Comparison of ENCODE assay signal across 1 fruit fly cellular context in the genomic region with DNA sequence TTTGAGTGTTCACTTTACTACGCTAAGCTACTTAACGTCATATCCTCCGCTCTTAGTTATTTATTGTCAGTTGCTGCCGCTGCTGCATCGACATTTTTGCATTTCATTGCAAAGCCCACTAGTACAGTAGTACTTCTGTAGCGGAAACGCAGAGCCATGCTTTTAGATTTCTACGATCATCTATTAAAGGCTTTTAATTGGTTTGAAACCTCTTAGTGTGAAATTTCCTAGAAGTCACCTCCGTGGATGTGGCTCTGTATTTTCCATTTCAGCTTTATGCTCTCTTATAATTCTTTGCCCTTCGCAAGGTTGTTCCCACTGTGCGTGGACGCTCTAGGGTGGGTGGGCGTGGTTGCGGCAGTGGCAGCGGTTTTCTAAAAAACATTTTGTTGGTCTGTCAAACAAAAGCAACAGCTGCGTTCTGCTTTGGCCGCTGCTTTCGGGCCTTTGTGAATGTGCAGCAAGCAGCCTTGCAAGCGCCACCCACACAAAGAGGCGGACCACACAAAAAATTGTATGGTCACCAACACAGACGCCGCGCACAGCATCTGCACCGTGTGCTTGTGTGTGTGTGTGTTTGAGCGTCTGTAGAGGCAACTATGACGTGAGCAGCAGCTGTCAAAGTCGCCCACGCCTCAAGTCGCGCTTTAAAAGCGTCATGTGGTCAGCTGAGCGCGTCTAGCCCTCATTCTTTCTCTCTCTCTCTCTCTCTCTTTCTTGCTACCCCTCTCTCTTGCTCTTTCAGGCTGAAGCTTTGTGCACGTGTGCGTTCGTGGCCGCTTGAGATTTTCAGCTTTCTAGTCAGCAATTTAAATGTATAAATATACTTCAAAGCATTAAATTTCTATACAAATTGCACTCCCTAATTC.
TF ChIP-seq lines count a peak whose summit lies in the region.

No protein-coding gene starts in this region.

TF ChIP-seq in whole organism, embryonic, 481 proteins besides CTCF, POLR2A, EP300 and RAD21 (continued from another document):
- TF ChIP-seq Sox102F (GFP tag; optimal IDR thresholded peaks at IDR 0.05; lab: Kevin White, UChicago): peak; percentile 29
- TF ChIP-seq HmgD (GFP tag; optimal IDR thresholded peaks at IDR 0.05; lab: Kevin White, UChicago): no peak
- TF ChIP-seq Oli (tag; optimal IDR thresholded peaks at IDR 0.05; lab: Kevin White, UChicago): peak; percentile 9
- no peak for TF ChIP-seq CG3838 (GFP tag; optimal IDR thresholded peaks at IDR 0.05; lab: Kevin White, UChicago)
- TF ChIP-seq Rx (GFP tag; IDR thresholded peaks at IDR 0.05; lab: Robert Waterston, UW): no peak
- peak; percentile 39; the same call in 1 of the 2 replicates for TF ChIP-seq CG16779 (GFP tag; IDR thresholded peaks at IDR 0.05; lab: Robert Waterston, UW)
- TF ChIP-seq CG11504 (tag; optimal IDR thresholded peaks at IDR 0.05; lab: Kevin White, UChicago): peak; percentile 15
- peak; percentile 60 for TF ChIP-seq cwo (GFP tag; optimal IDR thresholded peaks at IDR 0.05; lab: Kevin White, UChicago)
- TF ChIP-seq Neu2 (GFP tag; optimal IDR thresholded peaks at IDR 0.05; lab: Kevin White, UChicago; ENCODE audit: borderline replicate concordance): no peak
- no peak for TF ChIP-seq wek (GFP tag; optimal IDR thresholded peaks at IDR 0.05; lab: Kevin White, UChicago)
- peak; percentile 80 for TF ChIP-seq cg (GFP tag; optimal IDR thresholded peaks at IDR 0.05; lab: Kevin White, UChicago)
- no peak for TF ChIP-seq D (optimal IDR thresholded peaks at IDR 0.05; lab: Kevin White, UChicago)
- no peak for TF ChIP-seq D (GFP tag; optimal IDR thresholded peaks at IDR 0.05; lab: Kevin White, UChicago)
- peak; percentile 86; the same call in 1 of the 4 replicates for TF ChIP-seq chinmo (GFP tag; IDR thresholded peaks at IDR 0.05; lab: Robert Waterston, UW; ENCODE audit: partially characterized antibody)
- TF ChIP-seq Hr51 (GFP tag; optimal IDR thresholded peaks at IDR 0.05; lab: Kevin White, UChicago): peak in 1 of 2 experiments; percentile 7
- no peak for TF ChIP-seq Atf-2 (GFP tag; optimal IDR thresholded peaks at IDR 0.05; lab: Kevin White, UChicago)
- no peak for TF ChIP-seq CG17802 (tag; optimal IDR thresholded peaks at IDR 0.05; lab: Kevin White, UChicago)
- no peak for TF ChIP-seq Vsx1 (GFP tag; optimal IDR thresholded peaks at IDR 0.05; lab: Kevin White, UChicago)
- 0 out of 2 replicates have a peak, but pooled peaks have one; percentile 25 for TF ChIP-seq hbn (GFP tag; IDR thresholded peaks at IDR 0.05; lab: Robert Waterston, UW; ENCODE audit: partially characterized antibody)
- TF ChIP-seq grau (tag; optimal IDR thresholded peaks at IDR 0.05; lab: Kevin White, UChicago): peak; percentile 42
- peak; percentile 32; the same call in 1 of the 3 replicates for TF ChIP-seq zfh1 (GFP tag; IDR thresholded peaks at IDR 0.05; lab: Robert Waterston, UW)
- TF ChIP-seq CG12391 (tag; optimal IDR thresholded peaks at IDR 0.05; lab: Kevin White, UChicago): no peak
- TF ChIP-seq ara (GFP tag; IDR thresholded peaks at IDR 0.05; lab: Robert Waterston, UW): no peak
- TF ChIP-seq dati (GFP tag; IDR thresholded peaks at IDR 0.05; lab: Robert Waterston, UW): no peak
- no peak for TF ChIP-seq CG7372 (GFP tag; IDR thresholded peaks at IDR 0.05; lab: Robert Waterston, UW)
- peak; percentile 16; the same call in 1 of the 2 replicates for TF ChIP-seq slbo (GFP tag; IDR thresholded peaks at IDR 0.05; lab: Robert Waterston, UW)
